Fruit fly (Drosophila melanogaster): ENCODE measurements around the gene CG7568.

- TF ChIP-seq pan (optimal IDR thresholded peaks at IDR 0.05) (no peak), Dll (optimal IDR thresholded peaks at IDR 0.05) (no peak), psq (optimal IDR thresholded peaks at IDR 0.05) (no peak)
Observed at dm6 chr3R:29586743-29587142, 13.9 kb downstream of the CG7568 start.

Measured in whole organism.